Fruit fly (Drosophila melanogaster): ENCODE measurements around the gene Cpr64Aa.

Cpr64Aa gene

dm6 chr3L:4254301-4254834 lies 45.4 kb upstream of the Cpr64Aa start, which contains the start of the genes ago and CG1265 (continued):
- no peak for TF ChIP-seq pita (GFP tag; optimal IDR thresholded peaks at IDR 0.05)
- TF ChIP-seq sr (GFP tag; IDR thresholded peaks at IDR 0.05): no peak
- TF ChIP-seq en (GFP tag; optimal IDR thresholded peaks at IDR 0.05): no peak
- no peak for TF ChIP-seq eve (GFP tag; optimal IDR thresholded peaks at IDR 0.05)
- no peak for TF ChIP-seq corto (GFP tag; optimal IDR thresholded peaks at IDR 0.05)
- TF ChIP-seq Med (GFP tag): peak; percentile 74
- TF ChIP-seq croc (GFP tag; conservative IDR thresholded peaks at IDR 0.05): no peak
- no peak; the same call in 2 of the 3 replicates for TF ChIP-seq CG11560 (tag; IDR thresholded peaks at IDR 0.05)
- peak; percentile 47 for TF ChIP-seq CG14014 (GFP tag; IDR thresholded peaks at IDR 0.05)
- TF ChIP-seq CG13296 (GFP tag; optimal IDR thresholded peaks at IDR 0.05): peak; percentile 40
- no peak for TF ChIP-seq ato (GFP tag; IDR thresholded peaks at IDR 0.05; ENCODE audit: partially characterized antibody)
- TF ChIP-seq Side (GFP tag; optimal IDR thresholded peaks at IDR 0.05): no peak
- no peak for TF ChIP-seq CG42726 (GFP tag; IDR thresholded peaks at IDR 0.05; ENCODE audit: partially characterized antibody)
- TF ChIP-seq CG32532 (GFP tag; IDR thresholded peaks at IDR 0.05): peak; percentile 8
- 0 out of 3 replicates have a peak, but pooled peaks have one; percentile 32 for TF ChIP-seq Dbx (GFP tag; IDR thresholded peaks at IDR 0.05)

DNA sequence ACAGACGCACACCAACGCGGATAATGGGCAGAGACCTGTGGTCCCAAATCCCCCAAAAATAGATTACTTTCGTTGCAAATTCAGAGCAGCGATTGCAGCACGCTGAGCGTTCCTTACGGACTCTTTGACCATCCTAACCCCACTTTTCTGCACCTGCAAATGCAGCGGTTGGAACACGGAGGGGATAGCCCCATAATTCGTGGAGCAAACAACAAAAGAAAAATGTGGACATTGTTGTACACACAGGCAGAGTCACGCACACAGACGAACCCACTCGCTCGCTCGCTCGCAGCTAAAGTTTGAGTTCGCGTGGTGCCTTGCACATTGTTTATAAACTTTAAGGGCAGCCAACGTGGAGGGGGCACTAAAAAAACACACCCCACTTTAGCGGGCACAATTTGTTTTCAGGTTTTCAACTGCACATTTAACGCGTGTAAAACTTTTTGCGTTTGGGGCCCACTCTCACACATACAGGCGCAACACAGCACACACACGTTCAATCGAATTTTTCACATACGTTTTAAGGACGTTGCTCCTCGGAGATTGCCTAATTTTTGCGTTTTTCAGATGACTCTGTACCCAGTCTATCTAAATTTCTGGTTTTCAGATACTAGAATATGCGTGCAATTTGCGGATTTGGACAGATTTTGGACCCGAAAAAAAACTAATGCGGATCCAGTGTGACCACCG lies 44.8 kb upstream of the Cpr64Aa start:
- TF ChIP-seq Six4 (GFP tag; optimal IDR thresholded peaks at IDR 0.05): no peak
- no peak for TF ChIP-seq Myb (GFP tag; optimal IDR thresholded peaks at IDR 0.05)
- no peak for TF ChIP-seq hb (GFP tag; IDR thresholded peaks at IDR 0.05; ENCODE audit: partially characterized antibody)
- TF ChIP-seq lmd (GFP tag; IDR thresholded peaks at IDR 0.05): 0 out of 2 replicates have a peak, but pooled peaks have one; percentile 12
- TF ChIP-seq kni (GFP tag; optimal IDR thresholded peaks at IDR 0.05): no peak
- no peak for TF ChIP-seq Blimp-1 (GFP tag; optimal IDR thresholded peaks at IDR 0.05)
- TF ChIP-seq tll (GFP tag; optimal IDR thresholded peaks at IDR 0.05): no peak
- TF ChIP-seq chm (GFP tag; IDR thresholded peaks at IDR 0.05): peak; percentile 13; the same call in 1 of the 2 replicates
- no peak for TF ChIP-seq Adf1 (GFP tag; IDR thresholded peaks at IDR 0.05)
- no peak for TF ChIP-seq CG1602 (GFP tag; optimal IDR thresholded peaks at IDR 0.05)
- no peak for TF ChIP-seq cad (GFP tag; optimal IDR thresholded peaks at IDR 0.05)
- TF ChIP-seq Xrp1 (GFP tag; IDR thresholded peaks at IDR 0.05): no peak
- TF ChIP-seq CG6765 (GFP tag; optimal IDR thresholded peaks at IDR 0.05): no peak
- no peak for TF ChIP-seq fu2 (GFP tag; optimal IDR thresholded peaks at IDR 0.05)
- TF ChIP-seq zen2 (GFP tag; IDR thresholded peaks at IDR 0.05; ENCODE audit: partially characterized antibody): no peak
- no peak for TF ChIP-seq CG8388 (GFP tag; optimal IDR thresholded peaks at IDR 0.05)
- TF ChIP-seq CG3281 (GFP tag; optimal IDR thresholded peaks at IDR 0.05): no peak
- TF ChIP-seq CG14050 (GFP tag; IDR thresholded peaks at IDR 0.05): no peak
- 0 out of 3 replicates have a peak, but pooled peaks have one; percentile 12 for TF ChIP-seq so (GFP tag; IDR thresholded peaks at IDR 0.05)
- TF ChIP-seq ab (GFP tag; optimal IDR thresholded peaks at IDR 0.05): no peak
- no peak for TF ChIP-seq CG10462 (GFP tag; optimal IDR thresholded peaks at IDR 0.05)
- TF ChIP-seq jigr1 (GFP tag; IDR thresholded peaks at IDR 0.05): no peak
- no peak for TF ChIP-seq Lim3 (GFP tag; IDR thresholded peaks at IDR 0.05)
- no peak for TF ChIP-seq pita (GFP tag; optimal IDR thresholded peaks at IDR 0.05)
- TF ChIP-seq CG34224 (GFP tag; IDR thresholded peaks at IDR 0.05; ENCODE audit: partially characterized antibody): no peak
- TF ChIP-seq Bteb2 (GFP tag; optimal IDR thresholded peaks at IDR 0.05): no peak
- TF ChIP-seq NC2α (GFP tag; optimal IDR thresholded peaks at IDR 0.05): no peak
- no peak for TF ChIP-seq Hmx (GFP tag; optimal IDR thresholded peaks at IDR 0.05)
- no peak for TF ChIP-seq ci (GFP tag; IDR thresholded peaks at IDR 0.05)
- TF ChIP-seq ssp (GFP tag; IDR thresholded peaks at IDR 0.05): no peak
- TF ChIP-seq CG15011 (GFP tag; optimal IDR thresholded peaks at IDR 0.05): no peak
- TF ChIP-seq chinmo (GFP tag; IDR thresholded peaks at IDR 0.05; ENCODE audit: partially characterized antibody): peak; percentile 86; the same call in 1 of the 4 replicates
- peak; percentile 4 for TF ChIP-seq CG5180 (GFP tag; optimal IDR thresholded peaks at IDR 0.05)
- TF ChIP-seq Trl (optimal IDR thresholded peaks at IDR 0.05): peak in 1 of 2 experiments; percentile 13
- TF ChIP-seq Trl (GFP tag; optimal IDR thresholded peaks at IDR 0.05): no peak

Data from whole organism, embryonic.